Fruit fly (Drosophila melanogaster) whole organism, pupa: Measurements from ENCODE around the gene CG15210.

Source experiments
- CG14655 ChIP-seq: fragments of 200-800 bp; sonication (Bioruptor generic); optimal IDR thresholded peaks from 3 replicates; lab custom pipeline; 2017; ENCODE audit warnings: mild to moderate bottlenecking, missing biosample characterization, missing genetic modification reagents, missing genetic modification characterization
- CG15710 ChIP-seq: fragments of 200-800 bp; sonication (Bioruptor generic); optimal IDR thresholded peaks from 2 replicates; lab custom pipeline; 2018; ENCODE audit warnings: missing biosample characterization, mild to moderate bottlenecking, missing genetic modification characterization, moderate library complexity
- CG34367 ChIP-seq: fragments of 200-800 bp; sonication (Bioruptor generic); optimal IDR thresholded peaks from 2 replicates; lab custom pipeline; 2018; ENCODE audit warnings: missing biosample characterization, mild to moderate bottlenecking, missing genetic modification characterization
- CG8159 ChIP-seq: fragments of 200-800 bp; sonication (Bioruptor generic); optimal IDR thresholded peaks from 3 replicates; lab custom pipeline; 2018; ENCODE audit warnings: missing biosample characterization, mild to moderate bottlenecking, missing genetic modification characterization, moderate library complexity
- CG8301 ChIP-seq: fragments of 200-800 bp; sonication (Bioruptor generic); optimal IDR thresholded peaks from 2 replicates; lab custom pipeline; 2018; ENCODE audit warnings: missing biosample characterization, mild to moderate bottlenecking, missing genetic modification characterization
- CG9948 ChIP-seq: fragments of 200-800 bp; sonication (Bioruptor generic); optimal IDR thresholded peaks from 2 replicates; lab custom pipeline; 2018; ENCODE audit warnings: missing biosample characterization, mild to moderate bottlenecking, missing genetic modification characterization, moderate library complexity
- Pif1B ChIP-seq: fragments of 200-800 bp; sonication (Bioruptor generic); optimal IDR thresholded peaks from 3 replicates; lab custom pipeline; 2016; ENCODE audit warnings: missing biosample characterization, missing genetic modification characterization
- Snoo ChIP-seq: fragments of 200-800 bp; sonication (Bioruptor generic); optimal IDR thresholded peaks from 3 replicates; lab custom pipeline; 2017; ENCODE audit warnings: missing biosample characterization, mild to moderate bottlenecking, missing genetic modification characterization, inconsistent platforms
- fd96Ca ChIP-seq: fragments of 200-800 bp; sonication (Bioruptor generic); IDR thresholded peaks from 3 replicates; pipeline ENCODE4 v1.3.6; 2022; ENCODE audit warnings: missing biosample characterization, missing genetic modification characterization
- gl ChIP-seq: fragments of 200-800 bp; sonication (Bioruptor generic); optimal IDR thresholded peaks from 2 replicates; lab custom pipeline; 2018; ENCODE audit warnings: missing biosample characterization, mild to moderate bottlenecking, missing genetic modification characterization
- rn ChIP-seq: fragments of 200-800 bp; sonication (Bioruptor generic); IDR thresholded peaks from 2 replicates; pipeline ENCODE4 v1.3.6; 2022; ENCODE audit warnings: missing biosample characterization, missing genetic modification characterization

DNA sequence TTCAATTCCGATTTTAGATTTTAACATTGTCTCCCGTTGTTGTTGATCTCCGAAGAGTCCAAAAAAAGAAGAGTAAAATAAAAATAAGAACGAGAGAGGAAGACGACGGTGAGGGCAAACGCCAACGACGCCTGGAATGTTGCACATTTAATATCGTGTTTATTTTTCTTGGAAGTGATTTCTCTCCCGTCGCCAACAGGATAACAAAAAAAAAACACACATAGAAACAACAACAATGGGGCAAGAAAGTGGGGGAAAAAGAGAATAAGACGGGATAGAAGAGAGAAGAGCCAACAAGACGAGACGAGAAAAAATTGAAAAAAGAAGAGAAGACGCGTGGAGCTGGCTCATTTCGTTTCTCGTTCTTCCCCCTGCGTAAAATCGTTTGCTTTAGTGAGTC, 38.0 kb upstream of the CG15210 start:
- TF ChIP-seq gl (tag; lab: Kevin White, UChicago) (no peak), CG8301 (tag; lab: Kevin White, UChicago) (no peak), CG15710 (tag; lab: Kevin White, UChicago) (no peak), CG34367 (tag; lab: Kevin White, UChicago) (no peak), CG8159 (tag; lab: Kevin White, UChicago) (no peak), Pif1B (GFP tag; lab: Kevin White, UChicago) (peak; percentile 26), CG14655 (GFP tag; lab: Kevin White, UChicago) (no peak), Snoo (tag; lab: Kevin White, UChicago) (no peak), rn (no peak), CG9948 (tag; lab: Kevin White, UChicago) (no peak), fd96Ca (GFP tag; lab: Robert Waterston, UW) (peak; percentile 41; the same call in 1 of the 3 replicates)
